Worm (Caenorhabditis elegans) whole organism, midembryonic: ENCODE data around the gene T01B11.1.

Experiments
- T22C8.4 ChIP-seq: fragments of 200-800 bp; sonication (Bioruptor generic); IDR thresholded peaks from 2 replicates; pipeline ENCODE4 v1.3.6; 2022; ENCODE audit warnings: missing genetic modification characterization, missing compliant biosample characterization
- cog-1 ChIP-seq: sonication (generic microtip); optimal IDR thresholded peaks from 2 replicates; lab custom pipeline; 2016; ENCODE audit warnings: missing genetic modification characterization, missing compliant biosample characterization
- flt-1 ChIP-seq: fragments of 200-800 bp; sonication (Bioruptor generic); IDR thresholded peaks from 2 replicates; pipeline ENCODE4 v1.3.6; 2022; ENCODE audit warnings: missing genetic modification characterization, missing compliant biosample characterization
- klf-2 ChIP-seq: fragments of 200-800 bp; sonication (Bioruptor generic); conservative IDR thresholded peaks from 2 replicates; pipeline ENCODE4 v1.3.6; 2022; ENCODE audit warnings: missing genetic modification reagents, missing genetic modification characterization, missing compliant biosample characterization
- med-1 ChIP-seq: sonication (generic microtip); optimal IDR thresholded peaks from 2 replicates; lab custom pipeline; 2017; ENCODE audit warnings: missing genetic modification characterization, mild to moderate bottlenecking, missing compliant biosample characterization, antibody characterized with exemption, missing genetic modification reagents; ENCODE audit not compliant: insufficient read depth
- ref-1 ChIP-seq: fragments of 200-800 bp; sonication (Bioruptor generic); conservative IDR thresholded peaks from 2 replicates; pipeline ENCODE4 v1.3.6; 2022; ENCODE audit warnings: missing genetic modification reagents, missing genetic modification characterization, missing compliant biosample characterization
- tab-1 ChIP-seq: fragments of 200-800 bp; sonication (Bioruptor generic); IDR thresholded peaks from 2 replicates; pipeline ENCODE4 v1.3.6; 2022; ENCODE audit warnings: missing genetic modification characterization, missing compliant biosample characterization
- ztf-23 ChIP-seq: fragments of 200-800 bp; sonication (Bioruptor generic); IDR thresholded peaks from 2 replicates; pipeline ENCODE4 v1.3.6; 2022; ENCODE audit warnings: missing genetic modification reagents, missing genetic modification characterization, missing compliant biosample characterization
- ztf-29 ChIP-seq: fragments of 200-800 bp; sonication (Bioruptor generic); IDR thresholded peaks from 2 replicates; pipeline ENCODE4 v1.3.6; 2022; ENCODE audit warnings: missing genetic modification reagents, missing genetic modification characterization, missing compliant biosample characterization

T01B11.1 gene

ce11 chrIV:8481308-8481707, 34.3 kb downstream of the T01B11.1 start, which contains the start of gene spp-8:
Gene spp-8, plus strand, starts transcription at chrIV:8481664.
- TF ChIP-seq cog-1 (tag; lab: Kevin White, UChicago), result no peak
- TF ChIP-seq klf-2, result no peak
- TF ChIP-seq tab-1 (GFP tag; lab: Robert Waterston, UW), result no peak
- no peak for TF ChIP-seq T22C8.4 (GFP tag; lab: Robert Waterston, UW)
- no peak for TF ChIP-seq ztf-29 (GFP tag; lab: Robert Waterston, UW)
- TF ChIP-seq flt-1 (GFP tag; lab: Robert Waterston, UW), result no peak
- no peak for TF ChIP-seq ref-1
- no peak for TF ChIP-seq ztf-23 (GFP tag; lab: Robert Waterston, UW)
- no peak for TF ChIP-seq med-1 (GFP tag; lab: Kevin White, UChicago)

ce11 chrIV:8487183-8487582, 40.2 kb downstream of the T01B11.1 start, which contains the start of gene srlf-3:
Gene srlf-3, plus strand, starts transcription at chrIV:8487483.
- TF ChIP-seq ref-1 (no peak), klf-2 (no peak), ztf-23 (GFP tag; lab: Robert Waterston, UW) (no peak), flt-1 (GFP tag; lab: Robert Waterston, UW) (no peak), cog-1 (tag; lab: Kevin White, UChicago) (no peak), ztf-29 (GFP tag; lab: Robert Waterston, UW) (no peak), med-1 (GFP tag; lab: Kevin White, UChicago) (no peak), T22C8.4 (GFP tag; lab: Robert Waterston, UW) (no peak)

- no peak for TF ChIP-seq cog-1 (tag; lab: Kevin White, UChicago)
- no peak for TF ChIP-seq klf-2
- no peak for TF ChIP-seq tab-1 (GFP tag; lab: Robert Waterston, UW)
- no peak for TF ChIP-seq ztf-29 (GFP tag; lab: Robert Waterston, UW)
- TF ChIP-seq flt-1 (GFP tag; lab: Robert Waterston, UW), result no peak
- no peak for TF ChIP-seq T22C8.4 (GFP tag; lab: Robert Waterston, UW)
- TF ChIP-seq ztf-23 (GFP tag; lab: Robert Waterston, UW), result no peak
- TF ChIP-seq ref-1, result no peak
- no peak for TF ChIP-seq med-1 (GFP tag; lab: Kevin White, UChicago)
Measured at ce11 chrIV:8488043-8488442, 41.0 kb downstream of the T01B11.1 start.

- TF ChIP-seq flt-1 (GFP tag; lab: Robert Waterston, UW), result no peak
- no peak for TF ChIP-seq klf-2
Measured at ce11 chrIV:8489915-8490314, 42.9 kb downstream of the T01B11.1 start, which contains the start of gene srlf-2. Gene srlf-2, plus strand, starts transcription at chrIV:8490215.

ce11 chrIV:8492242-8492641, 45.2 kb downstream of the T01B11.1 start, which contains the start of gene sru-7:
Gene sru-7, plus strand, starts transcription at chrIV:8492542.
- TF ChIP-seq ztf-23 (GFP tag; lab: Robert Waterston, UW) (no peak), T22C8.4 (GFP tag; lab: Robert Waterston, UW) (no peak), med-1 (GFP tag; lab: Kevin White, UChicago) (no peak), ref-1 (no peak), cog-1 (tag; lab: Kevin White, UChicago) (no peak), klf-2 (no peak), tab-1 (GFP tag; lab: Robert Waterston, UW) (no peak), flt-1 (GFP tag; lab: Robert Waterston, UW) (no peak), ztf-29 (GFP tag; lab: Robert Waterston, UW) (no peak)

ce11 chrIV:8496263-8496662, 49.3 kb downstream of the T01B11.1 start, which contains the start of gene C28C12.12:
Gene C28C12.12, minus strand, starts transcription at chrIV:8496363.
- TF ChIP-seq ref-1, result no peak
- TF ChIP-seq tab-1 (GFP tag; lab: Robert Waterston, UW), result no peak
- no peak for TF ChIP-seq cog-1 (tag; lab: Kevin White, UChicago)
- TF ChIP-seq flt-1 (GFP tag; lab: Robert Waterston, UW), result no peak
- no peak for TF ChIP-seq ztf-29 (GFP tag; lab: Robert Waterston, UW)
- TF ChIP-seq T22C8.4 (GFP tag; lab: Robert Waterston, UW), result no peak
- TF ChIP-seq ztf-23 (GFP tag; lab: Robert Waterston, UW), result no peak
- TF ChIP-seq klf-2, result no peak
- TF ChIP-seq med-1 (GFP tag; lab: Kevin White, UChicago), result no peak
